Worm (Caenorhabditis elegans): ENCODE data around the gene mnp-1.

- TF ChIP-seq tbx-11 (GFP tag; IDR thresholded peaks at IDR 0.05) (no peak), ama-1 (optimal IDR thresholded peaks at IDR 0.05) (no peak), ets-7 (tag; optimal IDR thresholded peaks at IDR 0.05) (no peak), ceh-13 (GFP tag; optimal IDR thresholded peaks at IDR 0.05) (no peak)
Measured at ce11 chrIII:4394496-4394895, 38.1 kb downstream of the mnp-1 start, which contains the start of gene R07E5.4.
